Fruit fly (Drosophila melanogaster): ENCODE measurements around the gene CG5004.

The CG5004 gene

DNA sequence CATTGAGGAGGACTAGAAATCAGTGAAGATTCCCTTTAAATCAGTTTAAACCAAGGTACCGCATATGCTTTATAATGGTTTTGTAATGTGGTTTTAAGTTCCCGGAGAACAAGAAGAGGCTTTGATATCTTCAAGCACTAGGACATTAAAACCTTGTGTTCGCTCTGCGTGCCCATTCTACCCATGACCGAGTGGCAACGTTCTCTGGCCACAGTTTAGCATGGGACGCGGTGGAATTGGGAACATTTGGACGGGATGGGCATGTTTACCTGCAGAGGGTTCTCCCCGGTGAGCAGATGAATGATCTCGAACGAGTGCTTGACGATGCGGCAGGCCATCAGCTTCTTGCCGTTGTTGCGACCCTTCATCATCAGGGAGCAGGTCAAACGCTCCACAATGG lies 39.1 kb downstream of the CG5004 start:
- no peak for TF ChIP-seq noc (tag; optimal IDR thresholded peaks at IDR 0.05)

DNA sequence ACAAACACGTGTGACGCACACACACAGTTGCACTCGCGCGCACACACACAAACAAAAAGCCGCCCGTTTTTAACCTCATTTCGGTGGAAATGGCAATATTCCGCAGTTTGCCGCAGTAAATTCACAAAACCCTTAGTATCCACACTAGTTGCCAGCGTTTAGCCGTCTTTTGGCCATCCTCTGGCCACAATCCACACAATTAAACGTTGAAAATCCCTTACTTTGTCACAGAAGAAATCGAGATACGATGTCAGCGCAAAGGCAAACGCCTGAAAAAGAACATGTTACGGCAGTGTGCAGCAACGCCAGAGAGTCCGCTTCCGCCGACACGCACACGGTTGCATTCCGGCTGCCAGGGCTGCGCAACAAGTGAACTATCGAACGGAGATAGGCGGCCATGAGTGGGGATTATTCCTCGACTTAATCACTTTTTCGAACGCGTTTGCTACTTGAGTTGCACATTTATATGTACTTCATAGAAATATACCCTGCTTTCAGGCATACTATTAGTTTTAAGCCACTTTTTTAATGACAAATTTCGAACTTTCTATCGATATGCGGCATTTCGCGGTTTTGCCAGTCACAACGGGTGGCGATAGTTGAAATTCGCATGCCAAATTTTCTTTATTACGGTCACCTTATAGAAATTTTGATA lies 40.7 kb downstream of the CG5004 start, which contains the start of gene RpS5a:
Gene RpS5a (minus strand): TSS at position 282 of the 655 bp plus-strand sequence.
- peak; percentile 59 for TF ChIP-seq noc (tag; optimal IDR thresholded peaks at IDR 0.05)

- no peak for TF ChIP-seq noc (tag; optimal IDR thresholded peaks at IDR 0.05)
Measured at dm6 chrX:17148951-17149449, 41.6 kb downstream of the CG5004 start, which contains the start of gene Chchd2. Gene Chchd2, plus strand, starts transcription at chrX:17149001.

DNA sequence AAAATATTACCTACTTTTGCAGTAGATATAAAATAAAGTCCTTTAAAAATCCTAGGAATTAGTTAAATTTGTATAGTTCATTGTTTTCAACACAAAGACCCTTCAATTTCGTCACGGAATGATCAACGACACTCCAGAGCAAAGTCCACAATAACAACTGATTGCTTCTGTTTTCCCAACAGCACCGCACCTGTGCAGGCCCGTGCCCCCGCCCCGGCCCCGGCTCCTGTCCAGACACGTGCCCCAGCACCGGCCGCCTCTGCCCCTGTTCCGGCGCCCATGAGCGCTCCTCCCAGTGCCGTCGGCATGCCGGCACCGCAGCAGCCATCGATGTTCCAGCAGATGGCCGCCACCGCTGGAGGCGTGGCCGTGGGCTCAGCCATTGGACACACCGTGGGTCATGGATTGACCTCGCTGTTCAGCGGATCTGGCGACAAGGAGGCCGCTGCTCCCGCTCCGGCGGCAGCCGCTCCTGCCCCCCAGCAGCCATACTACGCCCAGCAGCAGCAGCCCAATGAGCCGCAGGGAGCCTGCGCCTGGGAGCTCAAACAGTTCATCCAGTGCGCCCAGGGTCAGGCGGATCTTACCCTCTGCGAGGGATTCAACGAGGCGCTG lies 42.4 kb downstream of the CG5004 start:
- no peak for TF ChIP-seq noc (tag; optimal IDR thresholded peaks at IDR 0.05)

dm6 chrX:17150660-17151059 lies 43.3 kb downstream of the CG5004 start:
- no peak for TF ChIP-seq noc (tag; optimal IDR thresholded peaks at IDR 0.05)

- TF ChIP-seq noc (tag; optimal IDR thresholded peaks at IDR 0.05), result no peak
Measured at dm6 chrX:17159116-17159515, 51.7 kb downstream of the CG5004 start, which contains the start of gene xmas. Gene xmas, minus strand, starts transcription at chrX:17159306.

DNA sequence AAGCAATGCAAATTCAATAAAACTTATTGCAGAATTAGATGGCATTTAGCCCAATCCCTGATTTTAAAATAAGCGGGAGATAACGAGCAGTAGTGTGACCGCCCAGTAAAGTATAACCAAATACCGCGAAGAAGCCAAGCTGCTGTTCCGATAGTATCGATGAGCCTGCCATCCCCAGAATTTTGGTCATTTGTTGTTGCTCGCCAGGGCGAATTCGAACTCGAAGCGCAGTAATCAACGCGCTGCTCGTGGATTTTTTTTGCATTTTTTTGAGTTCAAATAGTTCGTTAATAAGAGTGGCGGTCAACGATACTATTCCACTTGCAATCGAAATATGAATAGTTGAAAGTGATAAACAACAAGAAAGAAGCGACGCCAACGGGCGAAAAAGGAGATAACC lies 52.4 kb downstream of the CG5004 start, which contains the start of gene baz:
Gene baz (plus strand): TSS at position 188 of the 400 bp plus-strand sequence.
- TF ChIP-seq noc (tag; optimal IDR thresholded peaks at IDR 0.05), result no peak

DNA sequence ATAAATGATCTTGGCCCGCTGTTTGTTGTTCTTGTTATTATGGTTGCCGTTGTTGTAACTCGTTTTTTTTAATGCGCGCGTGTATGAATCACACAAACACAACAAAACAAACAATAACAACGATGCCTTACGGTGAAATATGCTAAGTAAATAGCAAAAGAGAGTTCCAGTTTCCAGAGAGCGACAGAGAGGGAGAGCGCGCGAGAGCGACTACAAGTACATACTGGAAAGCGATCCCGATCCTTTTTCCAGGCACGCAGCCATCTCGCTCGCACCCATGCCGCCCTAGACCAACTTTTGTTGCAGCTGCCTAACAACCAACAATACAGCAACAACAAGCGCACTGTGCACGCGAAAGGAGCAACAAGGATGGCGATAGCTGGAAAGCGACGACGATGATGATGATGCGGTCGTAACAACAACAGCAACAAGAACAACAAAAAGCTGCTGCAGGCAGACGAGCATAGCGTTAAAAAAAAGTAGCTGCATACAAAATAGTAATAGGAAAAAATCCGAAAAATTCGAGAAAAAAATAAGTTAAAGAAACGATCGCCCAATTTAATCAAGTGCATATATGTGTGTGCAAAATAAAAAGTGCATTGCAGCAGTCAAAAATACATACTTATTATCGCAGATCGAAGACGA lies 53.1 kb downstream of the CG5004 start:
- no peak for TF ChIP-seq noc (tag; optimal IDR thresholded peaks at IDR 0.05)

DNA sequence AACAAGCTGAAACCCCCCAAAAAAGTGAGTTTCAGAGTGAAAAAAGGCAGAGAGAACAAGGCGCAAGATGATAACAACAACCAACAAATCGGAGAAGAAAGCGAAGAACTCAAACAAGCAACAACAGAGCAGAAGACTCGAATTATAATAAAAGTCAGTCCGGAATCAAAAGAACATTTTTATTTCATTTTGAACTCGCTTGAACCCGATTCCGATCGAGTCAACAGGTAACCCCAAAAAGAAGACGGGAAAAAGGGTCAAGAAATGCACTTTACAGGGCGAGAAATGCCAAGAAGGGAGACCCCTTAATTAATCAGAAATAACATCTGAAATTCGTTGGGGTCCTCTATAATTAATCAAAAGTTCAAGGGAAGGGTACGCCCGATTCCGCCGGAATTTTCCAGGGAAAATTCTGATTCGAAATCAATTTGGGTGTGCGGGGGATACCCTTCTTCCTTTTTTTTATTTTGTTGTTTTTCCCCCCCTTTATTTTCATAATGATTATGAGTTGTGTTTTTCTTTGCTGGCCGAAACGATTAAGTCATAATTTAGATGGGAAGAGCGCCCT lies 55.1 kb downstream of the CG5004 start:
- no peak for TF ChIP-seq noc (tag; optimal IDR thresholded peaks at IDR 0.05)

DNA sequence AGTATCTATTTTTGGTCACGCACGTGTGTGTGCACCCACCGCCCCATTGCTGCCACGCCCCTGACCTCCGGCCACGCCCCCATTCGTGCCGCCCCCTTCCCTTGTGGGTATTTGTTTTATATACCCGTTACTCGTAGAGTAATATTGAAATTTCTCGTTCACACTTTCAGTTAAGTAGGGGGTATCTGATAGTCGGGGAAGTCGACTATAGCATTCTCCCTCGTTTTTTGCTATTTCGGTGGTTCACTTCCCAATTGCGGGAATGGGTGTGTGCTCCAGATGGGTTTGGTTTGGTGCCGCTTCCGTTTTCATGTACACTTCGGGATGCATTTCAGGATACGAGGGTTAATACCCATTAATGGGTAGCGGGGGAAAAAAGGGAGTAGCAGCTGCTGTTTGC lies 59.9 kb downstream of the CG5004 start:
- TF ChIP-seq noc (tag; optimal IDR thresholded peaks at IDR 0.05), result no peak

dm6 chrX:17170484-17170944 lies 63.1 kb downstream of the CG5004 start:
- peak; percentile 80 for TF ChIP-seq noc (tag; optimal IDR thresholded peaks at IDR 0.05)

dm6 chrX:17172123-17172522 lies 64.7 kb downstream of the CG5004 start:
- TF ChIP-seq noc (tag; optimal IDR thresholded peaks at IDR 0.05), result no peak

DNA sequence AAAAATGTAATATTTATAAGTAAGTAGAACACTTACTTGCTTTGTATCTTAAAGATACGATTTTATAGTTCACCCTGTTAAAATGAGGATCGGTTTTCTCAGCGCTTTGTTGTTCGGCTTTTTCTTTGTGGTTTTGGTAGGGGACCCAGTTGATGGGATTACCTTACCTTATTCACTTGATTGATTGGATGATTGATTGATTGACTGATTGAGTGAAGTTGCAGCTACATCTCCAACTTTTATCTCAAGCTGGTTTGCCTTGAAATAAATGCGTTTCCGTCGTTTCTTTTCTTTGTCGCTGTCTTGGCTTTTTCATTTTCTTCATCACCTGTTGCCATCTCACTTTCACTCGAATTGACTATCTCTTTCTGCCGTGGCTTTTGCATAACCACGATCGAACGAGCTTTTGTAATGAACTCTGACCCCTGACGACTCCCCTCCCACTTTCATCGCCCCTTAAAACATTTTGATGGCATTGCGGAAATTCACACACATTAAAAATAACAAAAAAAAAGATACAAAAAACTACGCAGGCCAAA lies 65.5 kb downstream of the CG5004 start:
- no peak for TF ChIP-seq noc (tag; optimal IDR thresholded peaks at IDR 0.05)

- no peak for TF ChIP-seq noc (tag; optimal IDR thresholded peaks at IDR 0.05)
Measured at dm6 chrX:17174115-17174514, 66.7 kb downstream of the CG5004 start.

- TF ChIP-seq noc (tag; optimal IDR thresholded peaks at IDR 0.05), result no peak
Measured at dm6 chrX:17175558-17176189, 68.3 kb downstream of the CG5004 start.

All from whole organism, larva.